Worm (Caenorhabditis elegans): ENCODE measurements around the gene nhr-110.

nhr-110 gene

DNA sequence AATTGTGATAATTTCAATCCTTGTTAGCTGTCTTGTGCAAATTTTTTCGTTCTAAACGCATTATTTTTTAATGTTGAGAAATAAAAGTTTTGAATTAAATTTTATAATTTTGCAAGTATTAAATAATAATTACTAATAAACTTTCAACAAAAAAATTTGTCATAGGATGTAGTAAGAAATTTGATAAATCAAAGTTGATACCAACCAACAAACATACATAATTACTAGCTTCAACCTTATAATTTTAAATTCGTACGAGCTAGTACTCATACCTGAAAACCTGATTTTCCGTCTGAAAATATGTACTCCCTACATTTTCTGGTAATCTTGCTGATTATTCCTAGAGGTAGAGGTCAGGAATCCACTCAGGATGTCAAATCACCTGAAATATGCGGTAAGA lies 26.8 kb upstream of the nhr-110 start, which contains the start of gene irld-44:
Gene irld-44, plus strand, starts transcription at position 301 of the 400 bp plus-strand sequence.
- no peak for TF ChIP-seq pha-4 (tag; optimal IDR thresholded peaks at IDR 0.05)
- TF ChIP-seq elt-1 (tag; optimal IDR thresholded peaks at IDR 0.05; ENCODE audit: borderline replicate concordance, insufficient read depth): no peak
- no peak for TF ChIP-seq ham-2 (GFP tag; optimal IDR thresholded peaks at IDR 0.05)
- TF ChIP-seq nhr-76 (tag; optimal IDR thresholded peaks at IDR 0.05): no peak
- TF ChIP-seq drap-1 (GFP tag; optimal IDR thresholded peaks at IDR 0.05): no peak
- no peak for TF ChIP-seq ceh-39 (tag; optimal IDR thresholded peaks at IDR 0.05)
- TF ChIP-seq zip-8 (tag; optimal IDR thresholded peaks at IDR 0.05): no peak
- no peak for TF ChIP-seq unc-120 (tag; optimal IDR thresholded peaks at IDR 0.05; ENCODE audit: poor library complexity, severe bottlenecking)
- no peak for TF ChIP-seq unc-62 (GFP tag; optimal IDR thresholded peaks at IDR 0.05)
- no peak for TF ChIP-seq mls-2 (tag; optimal IDR thresholded peaks at IDR 0.05)
- no peak for TF ChIP-seq ceh-43 (GFP tag; optimal IDR thresholded peaks at IDR 0.05)
- TF ChIP-seq flh-1 (GFP tag; optimal IDR thresholded peaks at IDR 0.05): no peak
- TF ChIP-seq ces-1 (GFP tag; optimal IDR thresholded peaks at IDR 0.05): no peak
- no peak for TF ChIP-seq unc-39 (tag; optimal IDR thresholded peaks at IDR 0.05)
- TF ChIP-seq mep-1 (tag; optimal IDR thresholded peaks at IDR 0.05): no peak
- no peak for TF ChIP-seq bed-3 (GFP tag; optimal IDR thresholded peaks at IDR 0.05)
- TF ChIP-seq nhr-237 (tag; optimal IDR thresholded peaks at IDR 0.05): no peak
- TF ChIP-seq M03D4.4 (tag; optimal IDR thresholded peaks at IDR 0.05): no peak
- TF ChIP-seq snpc-4 (tag; optimal IDR thresholded peaks at IDR 0.05): no peak
- no peak for TF ChIP-seq mab-5 (tag; optimal IDR thresholded peaks at IDR 0.05)

DNA sequence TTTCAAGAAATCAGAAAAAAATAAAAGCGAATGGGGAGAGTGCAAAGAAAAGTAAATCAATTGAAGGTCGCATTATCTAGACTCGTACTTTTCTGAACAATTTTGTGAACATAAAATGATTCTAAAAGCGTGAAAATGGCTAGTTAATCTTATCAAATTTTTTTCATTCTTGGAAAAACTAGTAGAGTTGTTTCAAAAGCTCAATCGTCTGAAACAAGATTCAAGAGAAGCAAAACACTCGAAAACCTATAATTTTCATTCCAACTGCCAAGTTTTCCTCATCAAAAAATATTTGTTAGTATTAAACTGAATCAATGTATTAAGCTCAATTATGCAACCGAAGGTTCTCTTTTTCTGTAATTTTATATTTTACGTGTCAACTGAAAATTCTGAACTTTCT lies 23.8 kb upstream of the nhr-110 start, which contains the start of gene irld-45:
Gene irld-45, plus strand, starts transcription at position 301 of the 400 bp plus-strand sequence.
- TF ChIP-seq pha-4 (tag; optimal IDR thresholded peaks at IDR 0.05) (no peak), nhr-28 (tag; optimal IDR thresholded peaks at IDR 0.05) (no peak), ztf-11 (tag; optimal IDR thresholded peaks at IDR 0.05) (no peak), nhr-237 (tag; optimal IDR thresholded peaks at IDR 0.05) (no peak), lin-13 (tag; optimal IDR thresholded peaks at IDR 0.05) (no peak), ceh-83 (GFP tag; optimal IDR thresholded peaks at IDR 0.05) (no peak), mep-1 (tag; optimal IDR thresholded peaks at IDR 0.05) (no peak), lin-32 (GFP tag; optimal IDR thresholded peaks at IDR 0.05) (no peak), sptf-1 (tag; optimal IDR thresholded peaks at IDR 0.05) (no peak)

DNA sequence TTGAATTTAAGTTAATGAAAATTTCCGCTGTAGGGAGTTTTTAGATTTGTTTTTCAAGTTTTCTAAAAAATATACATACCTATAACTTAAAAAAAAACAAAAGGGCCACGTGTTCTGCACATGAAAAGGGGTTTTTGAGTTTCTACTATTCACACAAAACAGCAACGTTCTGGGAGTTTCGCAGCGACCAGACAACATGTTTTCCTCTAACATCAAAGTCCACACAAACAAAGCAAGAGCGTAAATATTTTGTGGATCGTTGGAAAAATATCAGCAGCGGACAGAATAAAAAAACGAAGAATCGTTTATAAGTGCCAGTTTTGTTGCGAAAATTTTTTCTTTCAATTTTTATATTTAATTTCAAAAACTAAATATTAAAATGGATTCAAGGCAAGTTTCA lies 19.6 kb upstream of the nhr-110 start, which contains the start of gene alh-2:
Gene alh-2, plus strand, starts transcription at position 284 of the 400 bp plus-strand sequence.
- TF ChIP-seq ceh-39 (tag; optimal IDR thresholded peaks at IDR 0.05) (no peak), unc-62 (GFP tag; optimal IDR thresholded peaks at IDR 0.05) (no peak), lsy-2 (tag; optimal IDR thresholded peaks at IDR 0.05) (no peak), ztf-11 (tag; optimal IDR thresholded peaks at IDR 0.05) (no peak), elt-3 (tag; optimal IDR thresholded peaks at IDR 0.05) (no peak), ceh-43 (GFP tag; optimal IDR thresholded peaks at IDR 0.05) (no peak), tbx-8 (GFP tag; optimal IDR thresholded peaks at IDR 0.05) (no peak), nhr-28 (tag; optimal IDR thresholded peaks at IDR 0.05) (no peak), elt-1 (tag; optimal IDR thresholded peaks at IDR 0.05; ENCODE audit: borderline replicate concordance, insufficient read depth) (no peak), unc-39 (tag; optimal IDR thresholded peaks at IDR 0.05) (no peak), cnd-1 (tag; optimal IDR thresholded peaks at IDR 0.05) (no peak), unc-120 (tag; optimal IDR thresholded peaks at IDR 0.05; ENCODE audit: poor library complexity, severe bottlenecking) (no peak), snpc-4 (tag; optimal IDR thresholded peaks at IDR 0.05) (no peak), mab-5 (tag; optimal IDR thresholded peaks at IDR 0.05) (no peak), lin-13 (tag; optimal IDR thresholded peaks at IDR 0.05) (no peak), mls-2 (tag; optimal IDR thresholded peaks at IDR 0.05) (no peak), M03D4.4 (tag; optimal IDR thresholded peaks at IDR 0.05) (no peak)

DNA sequence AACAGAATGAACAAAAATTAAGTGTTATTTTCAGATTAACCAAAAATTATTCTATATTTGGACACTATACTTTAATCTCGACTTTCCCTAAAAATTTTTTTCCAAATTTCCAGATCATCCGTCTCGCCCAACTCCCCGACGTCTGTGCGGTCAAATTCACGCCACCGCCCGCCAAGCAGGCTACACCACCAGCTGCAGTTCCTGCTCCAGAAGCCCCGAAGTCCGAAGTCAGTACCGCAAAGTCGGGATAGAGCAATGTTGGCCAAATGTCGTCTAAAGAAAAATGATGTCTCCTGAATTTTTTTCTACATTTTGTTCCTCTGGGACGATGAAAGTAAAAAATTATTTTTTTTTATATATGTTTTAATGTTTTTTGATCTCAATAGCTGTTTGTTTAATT lies 18.5 kb upstream of the nhr-110 start:
- TF ChIP-seq nhr-2 (tag; optimal IDR thresholded peaks at IDR 0.05) (no peak), lsy-2 (tag; optimal IDR thresholded peaks at IDR 0.05) (no peak), flh-1 (GFP tag; optimal IDR thresholded peaks at IDR 0.05) (no peak), sem-2 (GFP tag; optimal IDR thresholded peaks at IDR 0.05) (no peak), drap-1 (GFP tag; optimal IDR thresholded peaks at IDR 0.05) (no peak), sptf-1 (tag; optimal IDR thresholded peaks at IDR 0.05) (no peak), pha-4 (tag; optimal IDR thresholded peaks at IDR 0.05) (no peak), ceh-43 (GFP tag; optimal IDR thresholded peaks at IDR 0.05) (no peak), mls-2 (tag; optimal IDR thresholded peaks at IDR 0.05) (no peak), ceh-39 (tag; optimal IDR thresholded peaks at IDR 0.05) (no peak), unc-120 (tag; optimal IDR thresholded peaks at IDR 0.05; ENCODE audit: poor library complexity, severe bottlenecking) (no peak)

Measured in whole organism, mixed stage, embryonic.